Worm (Caenorhabditis elegans): ENCODE data around the gene C15C8.6.

The C15C8.6 gene

ce11 chrV:12747856-12748255, 3.5 kb downstream of the C15C8.6 start, which contains the start of gene C15C8.5:
TSS of gene C15C8.5 (plus strand) at chrV:12748007.
- TF ChIP-seq mcd-1 (GFP tag; IDR thresholded peaks at IDR 0.05) (no peak), hrde-1 (tag; optimal IDR thresholded peaks at IDR 0.05; ENCODE audit: borderline replicate concordance) (no peak), somi-1 (GFP tag; optimal IDR thresholded peaks at IDR 0.05) (no peak), dpff-1 (tag; optimal IDR thresholded peaks at IDR 0.05) (no peak), Y79H2A.3 (GFP tag; conservative IDR thresholded peaks at IDR 0.05) (no peak), B0019.2 (GFP tag; conservative IDR thresholded peaks at IDR 0.05) (no peak), T26A5.8 (tag; optimal IDR thresholded peaks at IDR 0.05) (no peak), bed-2 (GFP tag; IDR thresholded peaks at IDR 0.05) (no peak), lag-1 (GFP tag; IDR thresholded peaks at IDR 0.05) (no peak), unc-130 (GFP tag; optimal IDR thresholded peaks at IDR 0.05) (no peak), aptf-3 (GFP tag; IDR thresholded peaks at IDR 0.05) (no peak), F57C9.4 (tag; optimal IDR thresholded peaks at IDR 0.05) (no peak)

- no peak for TF ChIP-seq F33H1.4 (GFP tag; IDR thresholded peaks at IDR 0.05)
- no peak for TF ChIP-seq ztf-25 (GFP tag; IDR thresholded peaks at IDR 0.05)
- TF ChIP-seq ekl-4 (GFP tag; IDR thresholded peaks at IDR 0.05) = no peak
- TF ChIP-seq nhr-27 (tag; optimal IDR thresholded peaks at IDR 0.05) = no peak
- TF ChIP-seq F37B4.10 (GFP tag; IDR thresholded peaks at IDR 0.05) = no peak
- no peak for TF ChIP-seq attf-3 (GFP tag; conservative IDR thresholded peaks at IDR 0.05)
- no peak for TF ChIP-seq mel-28 (tag; optimal IDR thresholded peaks at IDR 0.05; ENCODE audit: borderline replicate concordance)
- no peak for TF ChIP-seq hlh-12 (tag; optimal IDR thresholded peaks at IDR 0.05)
- no peak for TF ChIP-seq attf-5 (GFP tag; optimal IDR thresholded peaks at IDR 0.05)
- no peak for TF ChIP-seq sea-2 (GFP tag; IDR thresholded peaks at IDR 0.05)
- no peak for TF ChIP-seq tbp1 (GFP tag; optimal IDR thresholded peaks at IDR 0.05)
- no peak for TF ChIP-seq ets-4 (GFP tag; optimal IDR thresholded peaks at IDR 0.05)
- TF ChIP-seq cebp-1 (GFP tag; IDR thresholded peaks at IDR 0.05) = no peak
- TF ChIP-seq cebp-1 (tag; optimal IDR thresholded peaks at IDR 0.05) = no peak
- no peak for TF ChIP-seq B0261.1 (tag; optimal IDR thresholded peaks at IDR 0.05)
- no peak for TF ChIP-seq Y53G8AR.9 (GFP tag; conservative IDR thresholded peaks at IDR 0.05)
- no peak for TF ChIP-seq nhr-179 (tag; optimal IDR thresholded peaks at IDR 0.05)
- no peak for TF ChIP-seq repo-1 (tag; optimal IDR thresholded peaks at IDR 0.05)
- no peak for TF ChIP-seq ama-1 (optimal IDR thresholded peaks at IDR 0.05)
- TF ChIP-seq ama-1 (GFP tag; optimal IDR thresholded peaks at IDR 0.05) = no peak
Observed at ce11 chrV:12747431-12747830, 3.9 kb downstream of the C15C8.6 start, which contains the start of gene C15C8.4. TSS of gene C15C8.4 (minus strand) at chrV:12747463.

- TF ChIP-seq cebp-1 (GFP tag; IDR thresholded peaks at IDR 0.05) (no peak), cebp-1 (tag; optimal IDR thresholded peaks at IDR 0.05) (no peak), ceh-79 (tag; optimal IDR thresholded peaks at IDR 0.05) (no peak), ceh-100 (GFP tag; IDR thresholded peaks at IDR 0.05) (no peak), nhr-80 (tag; optimal IDR thresholded peaks at IDR 0.05) (peak; percentile 26)
Observed at ce11 chrV:12744979-12745378, 6.4 kb downstream of the C15C8.6 start, which contains the start of gene C15C8.7. TSS of gene C15C8.7 (minus strand) at chrV:12745050.

ce11 chrV:12743778-12744502, 7.4 kb downstream of the C15C8.6 start:
- TF ChIP-seq lin-26 (GFP tag; IDR thresholded peaks at IDR 0.05) = no peak
- TF ChIP-seq mcd-1 (GFP tag; IDR thresholded peaks at IDR 0.05) = no peak
- TF ChIP-seq egl-44 (GFP tag; IDR thresholded peaks at IDR 0.05) = no peak
- peak; percentile 55 for TF ChIP-seq F52B5.7 (tag; optimal IDR thresholded peaks at IDR 0.05)
- TF ChIP-seq efl-1 (GFP tag; optimal IDR thresholded peaks at IDR 0.05) = no peak
- TF ChIP-seq zfh-2 (GFP tag; conservative IDR thresholded peaks at IDR 0.05) = no peak
- no peak for TF ChIP-seq him-1 (tag; optimal IDR thresholded peaks at IDR 0.05)
- 0 out of 2 replicates have a peak, but pooled peaks have one; percentile 19 for TF ChIP-seq cebp-2 (GFP tag; IDR thresholded peaks at IDR 0.05)
- TF ChIP-seq snpc-1.1 (tag; optimal IDR thresholded peaks at IDR 0.05; ENCODE audit: insufficient read depth) = no peak
- no peak for TF ChIP-seq ztf-26 (tag; optimal IDR thresholded peaks at IDR 0.05)
- peak; percentile 11 for TF ChIP-seq chd-7 (tag; optimal IDR thresholded peaks at IDR 0.05)
- TF ChIP-seq nhr-80 (tag; optimal IDR thresholded peaks at IDR 0.05) = peak; percentile 41
- TF ChIP-seq sptf-2 (GFP tag; optimal IDR thresholded peaks at IDR 0.05) = no peak
- peak; percentile 38 for TF ChIP-seq nhr-90 (tag; optimal IDR thresholded peaks at IDR 0.05)

All from whole organism, young adult.